Worm (Caenorhabditis elegans): ENCODE measurements around the gene C16D9.1.

DNA sequence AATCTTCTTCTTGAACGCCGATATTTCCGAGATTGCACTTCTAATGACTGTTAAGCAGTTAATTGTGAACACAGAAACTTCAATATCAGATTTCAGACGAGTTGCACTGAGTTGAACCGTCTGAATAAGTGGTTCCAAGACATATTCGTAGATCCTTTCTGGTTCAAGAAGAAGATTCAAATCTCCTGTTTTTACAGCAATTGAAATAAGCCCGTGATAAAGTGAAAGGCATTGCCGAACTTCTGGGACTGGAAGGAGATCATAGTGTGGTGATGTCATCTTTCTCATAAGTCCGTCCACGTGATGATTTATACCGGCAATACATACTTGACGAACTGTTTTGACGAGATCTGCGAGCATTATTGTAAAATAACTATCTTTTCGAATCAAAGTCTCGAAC lies 39.6 kb upstream of the C16D9.1 start:
- TF ChIP-seq madf-10 (tag; optimal IDR thresholded peaks at IDR 0.05) (no peak), ztf-28 (GFP tag; IDR thresholded peaks at IDR 0.05) (no peak), F55B11.4 (tag; optimal IDR thresholded peaks at IDR 0.05; ENCODE audit: borderline replicate concordance, insufficient read depth) (no peak), lin-54 (GFP tag; optimal IDR thresholded peaks at IDR 0.05) (no peak), nfya-1 (tag; optimal IDR thresholded peaks at IDR 0.05; ENCODE audit: borderline replicate concordance, insufficient read depth) (no peak), nhr-90 (tag; optimal IDR thresholded peaks at IDR 0.05) (no peak), zim-3 (tag; optimal IDR thresholded peaks at IDR 0.05) (no peak), rpc-1 (optimal IDR thresholded peaks at IDR 0.05) (no peak), rpc-1 (tag; optimal IDR thresholded peaks at IDR 0.05) (no peak), lin-35 (GFP tag; optimal IDR thresholded peaks at IDR 0.05) (no peak), B0336.3 (GFP tag; IDR thresholded peaks at IDR 0.05) (no peak), efl-1 (GFP tag; optimal IDR thresholded peaks at IDR 0.05) (no peak), snpc-3.4 (tag; optimal IDR thresholded peaks at IDR 0.05) (no peak)
